Worm (Caenorhabditis elegans) whole organism, L3 larva: ENCODE measurements around the gene mcat-1.

ENCODE experiments used
- R02D3.7 ChIP-seq: fragments of 150-350 bp; optimal IDR thresholded peaks from 2 replicates; lab custom pipeline; 2014; ENCODE audit warnings: missing biosample characterization, missing genetic modification characterization
- elt-3 ChIP-seq, 3 experiments: fragments of 150-350 bp in 1 of 3; sonication (generic microtip) in 2 of 3; optimal IDR thresholded peaks; 2 replicates in 2 of 3; 4 replicates in 1 of 3; lab custom pipeline; 2014 to 2017; ENCODE audit warnings: missing biosample characterization in 3 of 3, missing genetic modification characterization in 3 of 3
- mdl-1 ChIP-seq: fragments of 150-350 bp; optimal IDR thresholded peaks from 2 replicates; lab custom pipeline; 2014; ENCODE audit warnings: missing biosample characterization, missing genetic modification characterization

DNA sequence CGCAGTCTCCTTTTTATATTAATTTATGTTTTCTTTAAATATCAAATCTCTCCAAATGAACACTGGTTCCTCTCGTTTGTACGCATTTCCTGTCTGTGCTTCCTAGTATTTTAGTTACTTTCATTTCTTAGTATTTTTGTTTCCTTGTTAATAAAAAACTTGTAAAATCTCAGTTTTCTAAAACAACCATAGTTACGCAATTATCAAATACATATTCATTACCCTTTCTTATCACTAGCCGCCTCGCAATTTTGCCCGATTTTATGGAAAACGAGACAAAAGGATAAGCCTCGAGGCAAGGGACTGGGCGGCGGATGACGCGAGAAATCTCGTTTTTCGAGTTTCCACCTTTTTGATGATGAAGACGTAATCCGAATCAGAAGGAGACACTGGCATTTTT, 19.9 kb upstream of the mcat-1 start, which contains the start of gene C50D2.1:
- TF ChIP-seq elt-3 (tag; optimal IDR thresholded peaks at IDR 0.05; lab: Kevin White, UChicago) (no peak), R02D3.7 (tag; lab: Kevin White, UChicago) (no peak), mdl-1 (tag; lab: Kevin White, UChicago) (no peak)
